Worm (Caenorhabditis elegans) whole organism, mixed stage, embryonic: Measurements from ENCODE around the gene clec-68.

Experiments
- bed-3 ChIP-seq: fragments of 200-800 bp; sonication (Bioruptor generic); optimal IDR thresholded peaks from 3 replicates; lab custom pipeline; 2018; ENCODE audit warnings: mild to moderate bottlenecking, missing genetic modification characterization, moderate library complexity, missing compliant biosample characterization
- elt-1 ChIP-seq: sonication (generic microtip); optimal IDR thresholded peaks from 2 replicates; lab custom pipeline; 2017; ENCODE audit warnings: missing genetic modification characterization, mild to moderate bottlenecking, missing compliant biosample characterization, antibody characterized with exemption, moderate library complexity, borderline replicate concordance; ENCODE audit not compliant: insufficient read depth
- lin-13 ChIP-seq: fragments of 150-350 bp; optimal IDR thresholded peaks from 2 replicates; lab custom pipeline; 2014; ENCODE audit warnings: missing biosample characterization, missing genetic modification characterization
- mep-1 ChIP-seq: fragments of 150-350 bp; optimal IDR thresholded peaks from 2 replicates; lab custom pipeline; 2017; ENCODE audit warnings: missing biosample characterization, missing genetic modification reagents, missing genetic modification characterization, inconsistent platforms
- mls-2 ChIP-seq: sonication (generic microtip); optimal IDR thresholded peaks from 2 replicates; lab custom pipeline; 2016; ENCODE audit warnings: mild to moderate bottlenecking, missing genetic modification characterization, moderate library complexity, missing compliant biosample characterization
- nhr-12 ChIP-seq: fragments of 150-350 bp; optimal IDR thresholded peaks from 2 replicates; lab custom pipeline; 2014; ENCODE audit warnings: missing biosample characterization, missing genetic modification characterization
- pha-4 ChIP-seq: fragments of 150-350 bp; optimal IDR thresholded peaks from 2 replicates; lab custom pipeline; 2018; ENCODE audit warnings: missing biosample characterization, missing genetic modification reagents, missing genetic modification characterization
- snpc-4 ChIP-seq: fragments of 150-350 bp; optimal IDR thresholded peaks from 2 replicates; lab custom pipeline; 2014; ENCODE audit warnings: missing biosample characterization, missing genetic modification characterization
- unc-39 ChIP-seq: fragments of 150-350 bp; optimal IDR thresholded peaks from 2 replicates; lab custom pipeline; 2014; ENCODE audit warnings: missing biosample characterization, missing genetic modification characterization
- ztf-11 ChIP-seq: fragments of 150-350 bp; optimal IDR thresholded peaks from 2 replicates; lab custom pipeline; 2014; ENCODE audit warnings: missing biosample characterization, missing genetic modification characterization

DNA sequence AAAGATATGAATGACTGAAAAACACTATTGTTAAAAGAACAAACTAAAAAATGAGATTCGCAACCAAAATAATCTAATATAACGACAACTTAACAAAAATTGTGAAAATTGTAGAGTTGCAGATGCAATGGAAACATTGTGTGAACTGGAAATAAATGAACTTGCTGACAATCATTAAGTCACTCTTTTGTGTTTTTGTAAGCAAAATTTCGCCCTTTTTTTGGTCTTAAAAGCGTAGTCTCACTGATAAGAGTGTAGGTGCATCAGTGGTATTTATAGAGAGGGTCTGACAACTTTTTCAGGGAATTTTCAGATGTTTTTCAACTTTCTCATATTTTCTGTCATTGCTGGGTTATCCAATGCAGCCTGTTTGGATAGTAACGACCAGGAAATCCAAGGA is at the start of gene clec-68:
- TF ChIP-seq nhr-12 (tag; lab: Kevin White, UChicago) (no peak), pha-4 (tag; lab: Kevin White, UChicago) (no peak), mep-1 (tag; lab: Kevin White, UChicago) (no peak), ztf-11 (no peak), bed-3 (GFP tag; lab: Kevin White, UChicago) (no peak), snpc-4 (tag; lab: Kevin White, UChicago) (no peak), elt-1 (tag; lab: Kevin White, UChicago) (no peak), lin-13 (tag; lab: Kevin White, UChicago) (no peak), unc-39 (tag; lab: Kevin White, UChicago) (no peak), mls-2 (tag; lab: Kevin White, UChicago) (no peak)
